Worm (Caenorhabditis elegans): ENCODE data around the gene math-45.
"Not testable (repeated sequence)": the region's sequence is repeated elsewhere in the genome, so short reads cannot be mapped to it uniquely, and the experiment has no call there.

math-45 gene

DNA sequence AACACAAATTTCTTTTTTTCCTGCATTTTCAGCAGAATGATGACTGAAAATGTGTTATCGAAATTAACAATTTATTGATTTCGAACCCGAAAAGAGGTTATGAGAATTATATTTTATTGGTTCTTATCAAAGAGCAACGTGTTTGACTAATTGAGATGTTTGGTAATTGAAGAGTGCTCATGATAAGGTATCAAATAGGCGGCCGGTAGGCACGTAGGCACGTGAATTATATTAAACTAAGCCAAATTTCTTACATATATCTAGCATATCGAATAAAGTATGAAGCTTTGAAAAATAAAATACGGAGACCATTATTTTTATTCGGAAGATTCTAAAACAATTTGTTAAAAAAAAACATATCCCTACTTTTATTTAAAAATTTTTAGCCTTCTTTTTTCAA, at the start of gene math-45:
TSS of gene math-45 (minus strand) at position 101 of the 400 bp plus-strand sequence.
- no peak for TF ChIP-seq klf-2 (GFP tag; conservative IDR thresholded peaks at IDR 0.05)
- TF ChIP-seq flt-1 (GFP tag; IDR thresholded peaks at IDR 0.05) = no peak
- no peak for TF ChIP-seq med-1 (GFP tag; optimal IDR thresholded peaks at IDR 0.05; ENCODE audit: insufficient read depth)
- no peak for TF ChIP-seq T22C8.4 (GFP tag; IDR thresholded peaks at IDR 0.05)
- TF ChIP-seq ztf-29 (GFP tag; IDR thresholded peaks at IDR 0.05) = no peak
- no peak for TF ChIP-seq tab-1 (GFP tag; IDR thresholded peaks at IDR 0.05)
- no peak for TF ChIP-seq ztf-23 (GFP tag; IDR thresholded peaks at IDR 0.05)
- TF ChIP-seq cog-1 (tag; optimal IDR thresholded peaks at IDR 0.05) = no peak
- TF ChIP-seq ref-1 (GFP tag; conservative IDR thresholded peaks at IDR 0.05) = no peak

DNA sequence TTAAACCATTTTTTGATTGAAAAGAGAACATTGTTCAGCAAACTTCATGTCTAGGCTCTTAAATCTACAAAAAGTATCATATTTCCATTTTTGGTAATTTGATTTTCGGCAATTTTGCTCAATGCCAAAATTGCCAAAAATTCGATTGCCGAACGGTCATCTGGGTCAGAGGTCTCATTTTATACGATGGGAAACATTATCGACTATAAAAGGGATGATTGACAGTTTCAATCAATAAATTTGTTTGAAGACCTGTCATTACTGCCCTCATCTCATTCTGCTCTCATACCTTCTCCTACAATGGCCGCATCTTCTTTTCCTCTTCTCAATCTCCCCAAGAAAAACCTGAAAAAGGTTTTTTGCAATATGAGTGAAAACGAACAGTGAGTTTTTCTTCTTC, 44.6 kb upstream of the math-45 start, which contains the start of gene K05F6.14:
TSS of gene K05F6.14 (plus strand) at position 301 of the 400 bp plus-strand sequence.
- no peak for TF ChIP-seq ref-1 (GFP tag; conservative IDR thresholded peaks at IDR 0.05)
- no peak for TF ChIP-seq T22C8.4 (GFP tag; IDR thresholded peaks at IDR 0.05)
- TF ChIP-seq ztf-29 (GFP tag; IDR thresholded peaks at IDR 0.05) = no peak
- no peak for TF ChIP-seq med-1 (GFP tag; optimal IDR thresholded peaks at IDR 0.05; ENCODE audit: insufficient read depth)
- no peak for TF ChIP-seq cog-1 (tag; optimal IDR thresholded peaks at IDR 0.05)
- TF ChIP-seq ztf-23 (GFP tag; IDR thresholded peaks at IDR 0.05) = no peak
- TF ChIP-seq klf-2 (GFP tag; conservative IDR thresholded peaks at IDR 0.05) = no peak
- no peak for TF ChIP-seq tab-1 (GFP tag; IDR thresholded peaks at IDR 0.05)
- TF ChIP-seq flt-1 (GFP tag; IDR thresholded peaks at IDR 0.05) = no peak

DNA sequence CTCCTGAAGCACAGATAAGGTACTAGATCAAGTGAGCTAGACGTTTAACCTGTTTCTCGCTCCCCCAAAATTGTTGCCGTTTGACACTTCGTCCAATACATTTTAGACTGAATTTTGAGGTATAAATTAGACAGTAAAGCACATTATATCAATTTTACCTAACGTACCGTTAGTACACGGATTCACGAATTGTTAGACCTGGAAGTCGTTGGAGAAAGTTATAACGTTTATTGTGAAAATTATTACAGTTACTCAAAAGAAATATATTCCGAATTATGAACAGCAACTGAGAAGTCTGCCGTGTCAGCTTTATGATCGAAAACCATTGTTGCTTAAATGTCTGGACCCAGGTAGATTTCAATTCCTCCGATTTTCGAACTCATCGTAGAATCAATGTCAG, 43.6 kb upstream of the math-45 start:
- TF ChIP-seq ztf-29 (GFP tag; IDR thresholded peaks at IDR 0.05) (no peak), med-1 (GFP tag; optimal IDR thresholded peaks at IDR 0.05; ENCODE audit: insufficient read depth) (no peak), klf-2 (GFP tag; conservative IDR thresholded peaks at IDR 0.05) (no peak)

DNA sequence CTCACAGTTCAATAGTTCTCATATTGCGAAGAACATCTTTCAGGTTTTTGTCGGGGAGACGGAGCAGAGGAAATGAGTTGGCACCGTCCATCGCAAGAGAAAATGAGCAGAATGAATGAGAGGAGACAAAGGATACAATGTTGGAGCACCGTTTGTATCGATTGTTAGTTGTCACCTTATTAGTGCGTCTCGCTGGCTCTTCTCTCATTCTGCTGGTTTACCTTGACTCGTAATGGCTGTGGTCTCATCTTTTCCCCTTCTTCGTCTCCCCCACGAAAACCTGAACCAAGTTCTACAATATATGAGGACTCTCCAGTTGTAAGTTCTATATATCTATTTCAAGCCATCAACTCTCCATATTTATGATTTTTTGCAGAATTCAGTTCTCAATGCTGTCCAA, 39.0 kb upstream of the math-45 start, which contains the start of the genes fbxb-54 and fbxb-50:
TSS of gene fbxb-54 (minus strand) at position 101 of the 400 bp plus-strand sequence.
TSS of gene fbxb-50 (plus strand) at position 227 of the 400 bp plus-strand sequence.
- not testable (repeated sequence) for TF ChIP-seq T22C8.4 (GFP tag; IDR thresholded peaks at IDR 0.05); ref-1 (GFP tag; conservative IDR thresholded peaks at IDR 0.05); flt-1 (GFP tag; IDR thresholded peaks at IDR 0.05)

DNA sequence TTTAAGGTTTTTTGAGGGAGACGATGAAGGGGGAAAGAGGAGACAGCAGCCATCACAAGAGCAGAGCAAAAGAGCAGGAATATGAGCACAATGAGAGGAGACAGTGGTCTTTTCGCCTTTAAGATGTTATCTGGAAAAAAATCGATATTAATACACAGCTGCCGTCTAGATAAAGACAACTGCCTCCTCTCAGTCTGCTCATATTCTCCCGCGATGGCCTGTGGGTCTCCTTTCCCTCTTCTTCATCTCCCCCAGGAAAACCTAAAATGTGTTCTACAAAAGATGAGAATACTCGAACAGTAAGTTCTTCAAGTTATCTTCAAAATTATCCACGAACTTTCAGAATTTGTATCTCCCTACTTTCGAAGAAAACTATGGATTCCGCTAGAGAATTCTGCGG, 33.2 kb upstream of the math-45 start, which contains the start of the genes fbxb-52 and fbxb-51:
TSS of gene fbxb-52 (minus strand) at position 101 of the 400 bp plus-strand sequence.
TSS of gene fbxb-51 (plus strand) at position 212 of the 400 bp plus-strand sequence.
- TF ChIP-seq flt-1 (GFP tag; IDR thresholded peaks at IDR 0.05) (no peak), klf-2 (GFP tag; conservative IDR thresholded peaks at IDR 0.05) (no peak), cog-1 (tag; optimal IDR thresholded peaks at IDR 0.05) (no peak), ztf-29 (GFP tag; IDR thresholded peaks at IDR 0.05) (no peak), ref-1 (GFP tag; conservative IDR thresholded peaks at IDR 0.05) (no peak), tab-1 (GFP tag; IDR thresholded peaks at IDR 0.05) (no peak), med-1 (GFP tag; optimal IDR thresholded peaks at IDR 0.05; ENCODE audit: insufficient read depth) (no peak), T22C8.4 (GFP tag; IDR thresholded peaks at IDR 0.05) (no peak)

DNA sequence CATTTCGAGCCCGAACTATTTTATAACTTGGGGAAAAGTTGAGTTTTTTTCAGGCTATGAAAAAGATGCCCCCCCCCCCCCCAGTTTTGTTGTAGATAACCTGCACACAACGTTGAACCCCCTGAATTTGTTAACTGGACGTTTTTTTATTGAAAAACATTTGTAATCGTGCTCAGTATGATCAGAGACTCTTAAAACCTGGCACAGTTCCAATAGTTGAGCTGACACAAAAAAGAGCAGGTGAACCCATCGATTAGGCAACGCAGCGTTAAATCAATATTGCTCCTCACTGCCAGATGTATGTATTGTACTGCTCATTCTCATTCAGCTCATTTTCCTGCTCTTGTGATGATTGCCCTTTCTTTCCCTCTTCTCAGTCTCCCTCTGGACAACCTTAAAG, 28.4 kb upstream of the math-45 start, which contains the start of gene K05F6.12:
TSS of gene K05F6.12 (plus strand) at position 301 of the 400 bp plus-strand sequence.
- no peak for TF ChIP-seq cog-1 (tag; optimal IDR thresholded peaks at IDR 0.05)
- TF ChIP-seq T22C8.4 (GFP tag; IDR thresholded peaks at IDR 0.05) = no peak
- TF ChIP-seq ref-1 (GFP tag; conservative IDR thresholded peaks at IDR 0.05) = no peak
- TF ChIP-seq flt-1 (GFP tag; IDR thresholded peaks at IDR 0.05) = no peak
- no peak for TF ChIP-seq ztf-29 (GFP tag; IDR thresholded peaks at IDR 0.05)
- no peak for TF ChIP-seq klf-2 (GFP tag; conservative IDR thresholded peaks at IDR 0.05)
- TF ChIP-seq tab-1 (GFP tag; IDR thresholded peaks at IDR 0.05) = no peak
- TF ChIP-seq med-1 (GFP tag; optimal IDR thresholded peaks at IDR 0.05; ENCODE audit: insufficient read depth) = no peak
- TF ChIP-seq ztf-23 (GFP tag; IDR thresholded peaks at IDR 0.05) = no peak

DNA sequence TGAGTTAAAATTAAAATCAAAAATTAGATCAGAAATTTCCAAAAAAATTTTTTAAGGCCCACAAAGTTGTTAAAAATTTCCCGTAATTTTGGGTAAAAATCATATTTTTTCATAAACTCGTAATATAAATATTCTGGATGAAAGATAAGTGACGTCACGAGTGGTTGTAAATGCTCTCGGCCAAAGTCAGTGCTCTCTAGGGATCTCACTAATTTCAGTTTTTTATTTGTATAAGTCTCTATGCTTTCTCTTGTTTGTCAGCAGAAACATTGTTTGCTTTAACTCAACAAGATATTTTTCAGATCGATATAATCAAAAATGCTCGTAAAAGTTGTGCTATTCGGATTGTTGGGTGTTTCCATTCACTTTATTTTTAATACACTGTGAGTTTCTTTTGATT, 25.9 kb upstream of the math-45 start, which contains the start of gene K05F6.4:
TSS of gene K05F6.4 (plus strand) at position 301 of the 400 bp plus-strand sequence.
- not testable (repeated sequence) for TF ChIP-seq flt-1 (GFP tag; IDR thresholded peaks at IDR 0.05); cog-1 (tag; optimal IDR thresholded peaks at IDR 0.05); ztf-23 (GFP tag; IDR thresholded peaks at IDR 0.05)

DNA sequence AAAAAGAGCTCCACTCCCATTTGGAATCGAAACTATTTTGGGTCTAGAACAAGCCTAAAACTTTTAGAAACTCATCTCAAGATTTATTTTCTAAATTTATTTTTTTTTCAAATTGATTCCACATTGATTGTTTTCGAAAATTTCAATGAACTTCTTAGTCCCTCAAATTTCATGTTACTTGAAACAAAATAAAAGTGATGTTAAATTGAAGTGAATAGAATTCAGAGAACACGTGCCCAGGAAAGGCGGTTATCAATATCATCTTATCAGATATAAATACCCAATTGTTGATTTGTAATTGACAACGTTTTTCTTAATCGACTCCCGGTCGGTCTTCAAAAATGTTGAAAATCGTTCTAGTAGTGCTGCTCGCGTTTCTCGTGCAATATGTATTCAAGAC, 23.4 kb upstream of the math-45 start, which contains the start of gene poml-4:
TSS of gene poml-4 (plus strand) at position 301 of the 400 bp plus-strand sequence.
- TF ChIP-seq med-1 (GFP tag; optimal IDR thresholded peaks at IDR 0.05; ENCODE audit: insufficient read depth); T22C8.4 (GFP tag; IDR thresholded peaks at IDR 0.05); ref-1 (GFP tag; conservative IDR thresholded peaks at IDR 0.05): not testable (repeated sequence)

DNA sequence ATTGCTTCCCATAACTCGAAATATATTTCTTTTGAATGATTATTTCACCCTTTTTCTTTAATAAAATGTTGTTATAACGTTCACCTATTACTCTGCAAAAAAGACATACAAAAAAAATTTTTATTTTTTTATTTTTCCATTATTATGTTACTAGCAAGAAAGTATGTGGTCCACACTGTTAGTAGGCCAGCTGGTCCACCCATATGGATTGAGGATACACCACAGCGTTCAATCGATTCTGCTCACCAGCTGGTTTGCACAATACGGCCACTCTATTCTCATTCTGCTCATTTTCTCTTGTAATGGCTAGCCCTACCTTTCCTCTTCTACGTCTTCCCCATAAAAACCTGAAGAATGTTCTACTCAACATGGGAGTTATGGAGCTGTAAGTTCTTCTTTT, 21.3 kb upstream of the math-45 start, which contains the start of gene fbxb-44:
TSS of gene fbxb-44 (plus strand) at position 301 of the 400 bp plus-strand sequence.
- TF ChIP-seq ztf-23 (GFP tag; IDR thresholded peaks at IDR 0.05) (no peak), ztf-29 (GFP tag; IDR thresholded peaks at IDR 0.05) (no peak)

DNA sequence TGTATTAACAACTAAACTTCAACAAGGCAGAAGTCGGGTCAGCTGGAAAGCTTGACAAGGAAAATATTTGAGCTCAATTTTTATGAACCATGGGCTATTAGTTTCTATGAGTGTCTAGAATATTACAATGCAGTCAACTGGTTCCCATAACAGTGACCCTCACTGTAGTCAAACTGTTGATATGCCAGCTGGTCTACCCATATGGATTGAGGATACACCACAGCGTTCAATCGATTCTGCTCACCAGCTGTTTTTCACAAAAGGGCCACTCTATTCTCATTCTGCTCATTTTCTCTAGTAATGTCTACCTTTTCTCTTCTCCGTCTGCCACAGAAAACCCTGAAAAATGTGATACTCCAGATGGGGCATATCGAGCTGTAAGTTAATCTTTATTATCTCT, 20.1 kb upstream of the math-45 start, which contains the start of gene fbxb-42:
TSS of gene fbxb-42 (plus strand) at position 301 of the 400 bp plus-strand sequence.
- TF ChIP-seq ref-1 (GFP tag; conservative IDR thresholded peaks at IDR 0.05) = no peak
- TF ChIP-seq ztf-23 (GFP tag; IDR thresholded peaks at IDR 0.05) = no peak
- no peak for TF ChIP-seq med-1 (GFP tag; optimal IDR thresholded peaks at IDR 0.05; ENCODE audit: insufficient read depth)
- TF ChIP-seq tab-1 (GFP tag; IDR thresholded peaks at IDR 0.05) = no peak
- no peak for TF ChIP-seq flt-1 (GFP tag; IDR thresholded peaks at IDR 0.05)
- TF ChIP-seq ztf-29 (GFP tag; IDR thresholded peaks at IDR 0.05) = no peak
- no peak for TF ChIP-seq T22C8.4 (GFP tag; IDR thresholded peaks at IDR 0.05)
- TF ChIP-seq cog-1 (tag; optimal IDR thresholded peaks at IDR 0.05) = no peak
